Worm (Caenorhabditis elegans) whole organism, L4 larva: ENCODE measurements around the gene rab-6.2.

ENCODE experiments used
- F26F4.8 ChIP-seq: fragments of 200-800 bp; sonication (Bioruptor generic); conservative IDR thresholded peaks from 2 replicates; pipeline ENCODE4 v1.3.6; 2022; ENCODE audit warnings: missing genetic modification characterization, missing compliant biosample characterization
- F44E2.7 ChIP-seq: fragments of 200-800 bp; sonication (Bioruptor generic); IDR thresholded peaks from 2 replicates; pipeline ENCODE4 v2.1.2; 2022; ENCODE audit warnings: missing genetic modification characterization, missing compliant biosample characterization
- ZK546.5 ChIP-seq, 2 experiments: sonication (generic microtip); optimal IDR thresholded peaks; 2 replicates each; lab custom pipeline; 2017; ENCODE audit warnings: missing biosample characterization in 2 of 2, missing genetic modification characterization in 2 of 2
- hif-1 ChIP-seq, 2 experiments: sonication (generic microtip); optimal IDR thresholded peaks; 2 replicates each; lab custom pipeline; 2016 to 2017; ENCODE audit warnings: missing compliant biosample characterization in 2 of 2, missing genetic modification characterization in 2 of 2, missing genetic modification reagents in 2 of 2, missing genotype in 2 of 2, mild to moderate bottlenecking in 1 of 2
- nhr-11 ChIP-seq: fragments of 150-350 bp; optimal IDR thresholded peaks from 2 replicates; lab custom pipeline; 2014; ENCODE audit warnings: missing biosample characterization, missing genetic modification characterization
- nhr-25 ChIP-seq: sonication (generic microtip); optimal IDR thresholded peaks from 2 replicates; lab custom pipeline; 2017; ENCODE audit warnings: missing genetic modification characterization, mild to moderate bottlenecking, missing compliant biosample characterization, antibody characterized with exemption, moderate library complexity, borderline replicate concordance; ENCODE audit not compliant: insufficient read depth
- nhr-28 ChIP-seq: fragments of 150-350 bp; optimal IDR thresholded peaks from 2 replicates; lab custom pipeline; 2014; ENCODE audit warnings: missing biosample characterization, missing genetic modification characterization
- skn-1 ChIP-seq: fragments of 150-350 bp; optimal IDR thresholded peaks from 2 replicates; lab custom pipeline; 2014; ENCODE audit warnings: missing biosample characterization, missing genetic modification characterization

ce11 chrX:17217050-17217813, 5.0 kb upstream of the rab-6.2 start, which contains the start of gene acdh-7:
- TF ChIP-seq F44E2.7 (GFP tag; lab: Robert Waterston, UW): no peak
- TF ChIP-seq F26F4.8 (GFP tag; lab: Robert Waterston, UW): no peak
- no peak for TF ChIP-seq ZK546.5 (tag; optimal IDR thresholded peaks at IDR 0.05; lab: Kevin White, UChicago)
- no peak for TF ChIP-seq hif-1 (tag; optimal IDR thresholded peaks at IDR 0.05; lab: Kevin White, UChicago)
- no peak for TF ChIP-seq nhr-11 (tag; lab: Kevin White, UChicago)
- peak; percentile 73 for TF ChIP-seq nhr-28 (tag; lab: Kevin White, UChicago)
- no peak for TF ChIP-seq nhr-25 (tag; lab: Kevin White, UChicago)
- no peak for TF ChIP-seq skn-1
